Fruit fly (Drosophila melanogaster): ENCODE data around the gene CG14573.
A peak's percentile ranks its signal among the peaks of the same experiment; 100 is the strongest.

CG14573 gene

dm6 chr3L:21727728-21728124, 6.2 kb upstream of the CG14573 start:
- TF ChIP-seq Atf3 (GFP tag; optimal IDR thresholded peaks at IDR 0.05) (no peak), kay (GFP tag; optimal IDR thresholded peaks at IDR 0.05) (no peak), Kr (GFP tag; optimal IDR thresholded peaks at IDR 0.05) (peak; percentile 11), CG6254 (GFP tag; optimal IDR thresholded peaks at IDR 0.05) (no peak), pan (optimal IDR thresholded peaks at IDR 0.05) (no peak), pan (GFP tag; optimal IDR thresholded peaks at IDR 0.05 in 1 of 2, IDR thresholded peaks at IDR 0.05 in 1 of 2) (no peak), CG6272 (GFP tag; IDR thresholded peaks at IDR 0.05) (no peak), Hr3 (GFP tag; optimal IDR thresholded peaks at IDR 0.05) (no peak), ind (GFP tag; optimal IDR thresholded peaks at IDR 0.05) (no peak), CG11456 (GFP tag; IDR thresholded peaks at IDR 0.05) (no peak), CG8924 (tag; optimal IDR thresholded peaks at IDR 0.05) (no peak), PHDP (tag; optimal IDR thresholded peaks at IDR 0.05) (no peak), twi (tag; optimal IDR thresholded peaks at IDR 0.05) (peak; percentile 89), ham (GFP tag; IDR thresholded peaks at IDR 0.05) (no peak), hbn (GFP tag; IDR thresholded peaks at IDR 0.05; ENCODE audit: partially characterized antibody) (no peak), Chrac-16 (GFP tag; optimal IDR thresholded peaks at IDR 0.05) (no peak), Fer1 (GFP tag; optimal IDR thresholded peaks at IDR 0.05) (no peak), CG31365 (tag; optimal IDR thresholded peaks at IDR 0.05) (no peak), gcm (GFP tag; optimal IDR thresholded peaks at IDR 0.05) (peak; percentile 71), Neu2 (GFP tag; optimal IDR thresholded peaks at IDR 0.05; ENCODE audit: borderline replicate concordance) (no peak), az2 (GFP tag; optimal IDR thresholded peaks at IDR 0.05) (no peak), crc (GFP tag; optimal IDR thresholded peaks at IDR 0.05) (no peak), Bgb (GFP tag; IDR thresholded peaks at IDR 0.05; ENCODE audit: partially characterized antibody) (no peak), Med (GFP tag) (no peak), cato (GFP tag; optimal IDR thresholded peaks at IDR 0.05; ENCODE audit: borderline replicate concordance) (no peak), Gsc (GFP tag; IDR thresholded peaks at IDR 0.05) (no peak), CG11504 (tag; optimal IDR thresholded peaks at IDR 0.05) (no peak), Gug (GFP tag; IDR thresholded peaks at IDR 0.05) (no peak), CG6654 (GFP tag; optimal IDR thresholded peaks at IDR 0.05) (no peak), Asciz (GFP tag; optimal IDR thresholded peaks at IDR 0.05) (no peak), Sry-β (GFP tag; optimal IDR thresholded peaks at IDR 0.05) (no peak), CG11247 (GFP tag; IDR thresholded peaks at IDR 0.05) (peak; percentile 61; the same call in 1 of the 2 replicates), Fer3 (tag; optimal IDR thresholded peaks at IDR 0.05) (no peak), pros (GFP tag; optimal IDR thresholded peaks at IDR 0.05) (peak; percentile 26), trh (GFP tag; optimal IDR thresholded peaks at IDR 0.05) (no peak), E2f1 (GFP tag; IDR thresholded peaks at IDR 0.05) (no peak), CG9817 (tag; optimal IDR thresholded peaks at IDR 0.05) (no peak), crol (GFP tag; IDR thresholded peaks at IDR 0.05) (peak; percentile 25; the same call in 1 of the 2 replicates), Pdp1 (GFP tag; optimal IDR thresholded peaks at IDR 0.05) (peak in 1 of 2 experiments; percentile 9), CG11398 (GFP tag; optimal IDR thresholded peaks at IDR 0.05) (no peak), chm (GFP tag; IDR thresholded peaks at IDR 0.05) (0 out of 2 replicates have a peak, but pooled peaks have one; percentile 22)

- TF ChIP-seq CG32532 (GFP tag; IDR thresholded peaks at IDR 0.05) = peak; percentile 95
- peak; percentile 85 for TF ChIP-seq zen (tag; optimal IDR thresholded peaks at IDR 0.05)
- peak; percentile 92 for TF ChIP-seq CG11093 (GFP tag; IDR thresholded peaks at IDR 0.05)
- peak; percentile 41; the same call in 1 of the 2 replicates for TF ChIP-seq CkIIα-i1 (GFP tag; IDR thresholded peaks at IDR 0.05)
- TF ChIP-seq bab2 (GFP tag; optimal IDR thresholded peaks at IDR 0.05) = peak; percentile 95
- peak; percentile 95 for TF ChIP-seq CG4404 (GFP tag; IDR thresholded peaks at IDR 0.05)
- TF ChIP-seq caup (GFP tag; optimal IDR thresholded peaks at IDR 0.05; ENCODE audit: severe bottlenecking) = peak; percentile 77
- TF ChIP-seq CG15073 (GFP tag; optimal IDR thresholded peaks at IDR 0.05) = peak; percentile 40
- TF ChIP-seq al (GFP tag; IDR thresholded peaks at IDR 0.05) = peak; percentile 93
- TF ChIP-seq CG5953 (GFP tag; IDR thresholded peaks at IDR 0.05) = 0 out of 2 replicates have a peak, but pooled peaks have one; percentile 62
- peak; percentile 80 for TF ChIP-seq CG12744 (GFP tag; optimal IDR thresholded peaks at IDR 0.05)
- peak; percentile 78 for TF ChIP-seq Fer2 (tag; optimal IDR thresholded peaks at IDR 0.05)
- no peak for TF ChIP-seq mld (GFP tag; IDR thresholded peaks at IDR 0.05; ENCODE audit: partially characterized antibody)
Observed at dm6 chr3L:21728616-21729047, 5.3 kb upstream of the CG14573 start, which contains the start of the genes CG11247 and Polr2H. TSS of gene CG11247 (minus strand) at chr3L:21728806. TSS of gene Polr2H (plus strand) at chr3L:21728932.
